Fruit fly (Drosophila melanogaster): ENCODE measurements around the gene twf.

DNA sequence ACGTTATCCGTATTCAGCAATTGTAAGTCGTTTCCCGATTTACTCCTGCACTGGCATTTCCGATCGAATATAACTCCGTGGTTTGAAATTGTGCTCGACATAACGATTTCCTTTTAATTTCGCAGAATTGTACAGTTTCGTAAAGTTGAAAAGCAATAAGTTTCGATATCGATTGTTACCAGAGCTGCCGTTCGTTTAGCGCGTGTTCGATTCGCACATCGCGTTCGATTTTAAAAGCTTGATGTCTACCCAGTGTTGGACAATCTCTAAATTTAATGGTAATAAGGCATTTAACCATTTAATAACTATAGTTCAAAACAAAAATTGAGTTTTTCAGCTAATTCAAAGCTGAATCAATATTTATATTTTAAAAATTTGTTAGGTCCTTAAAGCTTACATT is 10.4 kb upstream of the twf start, which contains the start of gene CG14357:
- TF ChIP-seq pan (optimal IDR thresholded peaks at IDR 0.05): no peak
- TF ChIP-seq psq (GFP tag; optimal IDR thresholded peaks at IDR 0.05): no peak
- TF ChIP-seq br (GFP tag; optimal IDR thresholded peaks at IDR 0.05): no peak
- TF ChIP-seq dmrt93B (GFP tag; optimal IDR thresholded peaks at IDR 0.05): no peak
- TF ChIP-seq Dif (GFP tag; optimal IDR thresholded peaks at IDR 0.05; ENCODE audit: partially characterized antibody): no peak
- no peak for TF ChIP-seq h (GFP tag; optimal IDR thresholded peaks at IDR 0.05)
- TF ChIP-seq dsf (GFP tag; optimal IDR thresholded peaks at IDR 0.05; ENCODE audit: borderline replicate concordance): no peak
- no peak for TF ChIP-seq usp (GFP tag; optimal IDR thresholded peaks at IDR 0.05)
- no peak for TF ChIP-seq Dfd (GFP tag; optimal IDR thresholded peaks at IDR 0.05)
- no peak for TF ChIP-seq Hr78 (GFP tag; optimal IDR thresholded peaks at IDR 0.05)
- TF ChIP-seq HLH106 (tag; optimal IDR thresholded peaks at IDR 0.05): no peak
